Worm (Caenorhabditis elegans): ENCODE measurements around the gene Y17G9B.8.

- TF ChIP-seq dpl-1 (GFP tag; optimal IDR thresholded peaks at IDR 0.05) (peak; percentile 99), nhr-237 (tag; optimal IDR thresholded peaks at IDR 0.05) (peak; percentile 86), nhr-77 (tag; optimal IDR thresholded peaks at IDR 0.05) (peak; percentile 100), ces-1 (GFP tag; optimal IDR thresholded peaks at IDR 0.05) (peak; percentile 96)
These were observed 8.8 kb downstream of the Y17G9B.8 start, which contains the start of the genes rpl-20 and Y17G9B.5 for ce11 chrIV:4749728-4750278.

All from whole organism, L4 larva.